Fruit fly (Drosophila melanogaster) ovary, adult (tissue): ENCODE data around the gene CG12522.

Source experiments
- CG17801 ChIP-seq: fragments of 200-800 bp; optimal IDR thresholded peaks from 2 replicates; lab custom pipeline; 2019; ENCODE audit warnings: missing biosample characterization, mild to moderate bottlenecking, missing genetic modification characterization, moderate library complexity; ENCODE audit not compliant: partially characterized antibody

CG12522 gene

dm6 chr3L:11107935-11108334, at the start of gene CG12522:
CG12522 (plus strand) TSS chr3L:11108235.
- TF ChIP-seq CG17801, result no peak

dm6 chr3L:11061200-11061599, 46.8 kb upstream of the CG12522 start, which contains the start of the genes CG6321 and Blos2:
CG6321 (minus strand) TSS chr3L:11061224.
Blos2 (plus strand) TSS chr3L:11061571.
- TF ChIP-seq CG17801, result peak; percentile 89

- no peak for TF ChIP-seq CG17801
Observed at dm6 chr3L:11062441-11062840, 45.6 kb upstream of the CG12522 start, which contains the start of gene CG32069. CG32069 (minus strand) TSS chr3L:11062614.

dm6 chr3L:11064689-11065088, 43.3 kb upstream of the CG12522 start, which contains the start of the genes CG32075, CG45101 and SuUR:
CG32075 (minus strand) TSS chr3L:11064941.
CG45101 (plus strand) TSS chr3L:11064991.
SuUR (plus strand) TSS chr3L:11064991.
- TF ChIP-seq CG17801, result peak; percentile 60

dm6 chr3L:11065850-11066249, 42.2 kb upstream of the CG12522 start:
- TF ChIP-seq CG17801, result no peak

- TF ChIP-seq CG17801, result no peak
Observed at dm6 chr3L:11069764-11070163, 38.3 kb upstream of the CG12522 start, which contains the start of gene CG6310. CG6310 (minus strand) TSS chr3L:11069864.

- TF ChIP-seq CG17801, result peak; percentile 48
Observed at dm6 chr3L:11070372-11070854, 37.6 kb upstream of the CG12522 start, which contains the start of gene Mocs1. Mocs1 (plus strand) TSS chr3L:11070526.

dm6 chr3L:11071057-11071456, 37.0 kb upstream of the CG12522 start:
- no peak for TF ChIP-seq CG17801

- no peak for TF ChIP-seq CG17801
Observed at dm6 chr3L:11074043-11074853, 33.8 kb upstream of the CG12522 start, which contains the start of the genes Pfdn2 and Noc1. Pfdn2 (minus strand) TSS chr3L:11074388. Noc1 (plus strand) TSS chr3L:11074769.

dm6 chr3L:11083605-11084004, 24.4 kb upstream of the CG12522 start:
- peak; percentile 34 for TF ChIP-seq CG17801

- TF ChIP-seq CG17801, result peak; percentile 93
Observed at dm6 chr3L:11084557-11085231, 23.3 kb upstream of the CG12522 start.

- no peak for TF ChIP-seq CG17801
Observed at dm6 chr3L:11085810-11086209, 22.2 kb upstream of the CG12522 start.

dm6 chr3L:11089805-11090440, 18.1 kb upstream of the CG12522 start:
- peak; percentile 51 for TF ChIP-seq CG17801

dm6 chr3L:11091943-11092609, 16.0 kb upstream of the CG12522 start:
- peak; percentile 56 for TF ChIP-seq CG17801

dm6 chr3L:11092610-11092961, 15.4 kb upstream of the CG12522 start:
- no peak for TF ChIP-seq CG17801

dm6 chr3L:11093046-11093520, 15.0 kb upstream of the CG12522 start, which contains the start of gene JIL-1:
JIL-1 (minus strand) TSS chr3L:11093193.
- peak; percentile 54 for TF ChIP-seq CG17801
